Fruit fly (Drosophila melanogaster) whole organism, embryonic: ENCODE results near the gene Cpr30B.
A peak's percentile ranks its signal among the peaks of the same experiment; 100 is the strongest.

Experiments used
- Adf1 ChIP-seq: fragments of 200-800 bp; sonication (Bioruptor generic); IDR thresholded peaks from 2 replicates; pipeline ENCODE4 v1.3.6; 2022; ENCODE audit warnings: missing biosample characterization, missing genetic modification characterization
- Bdp1 ChIP-seq: fragments of 200-800 bp; sonication (Bioruptor generic); optimal IDR thresholded peaks from 3 replicates; lab custom pipeline; 2016; ENCODE audit warnings: missing biosample characterization, missing genetic modification characterization
- CG10209 ChIP-seq: fragments of 200-800 bp; sonication (Bioruptor generic); optimal IDR thresholded peaks from 3 replicates; lab custom pipeline; 2017; ENCODE audit warnings: missing biosample characterization, mild to moderate bottlenecking, missing genetic modification characterization, missing genetic modification reagents
- CG10321 ChIP-seq: fragments of 200-800 bp; sonication (Bioruptor generic); IDR thresholded peaks from 2 replicates; pipeline ENCODE4 v1.3.6; 2022; ENCODE audit warnings: missing biosample characterization, missing genetic modification characterization
- CG11247 ChIP-seq: fragments of 200-800 bp; sonication (Bioruptor generic); IDR thresholded peaks from 2 replicates; pipeline ENCODE4 v1.3.6; 2022; ENCODE audit warnings: missing biosample characterization, missing genetic modification characterization
- CG11398 ChIP-seq: fragments of 200-800 bp; sonication (Bioruptor generic); optimal IDR thresholded peaks from 2 replicates; lab custom pipeline; 2016; ENCODE audit warnings: missing biosample characterization, missing genetic modification characterization
- CG11723 ChIP-seq: fragments of 200-800 bp; sonication (Bioruptor generic); optimal IDR thresholded peaks from 2 replicates; lab custom pipeline; 2017; ENCODE audit warnings: missing biosample characterization, mild to moderate bottlenecking, missing genetic modification characterization
- CG12659 ChIP-seq: fragments of 200-800 bp; sonication (Bioruptor generic); optimal IDR thresholded peaks from 3 replicates; lab custom pipeline; 2017; ENCODE audit warnings: mild to moderate bottlenecking, missing biosample characterization, missing genetic modification reagents, missing genetic modification characterization
- CG12769 ChIP-seq: fragments of 200-800 bp; sonication (Bioruptor generic); optimal IDR thresholded peaks from 2 replicates; lab custom pipeline; 2019; ENCODE audit warnings: missing biosample characterization, mild to moderate bottlenecking, missing genetic modification characterization, moderate library complexity
- CG17385 ChIP-seq: fragments of 200-800 bp; sonication (Bioruptor generic); optimal IDR thresholded peaks from 3 replicates; lab custom pipeline; 2018; ENCODE audit warnings: missing biosample characterization, mild to moderate bottlenecking, missing genetic modification characterization
- CG17829 ChIP-seq: fragments of 200-800 bp; optimal IDR thresholded peaks from 2 replicates; lab custom pipeline; 2019; ENCODE audit warnings: missing biosample characterization, mild to moderate bottlenecking, missing genetic modification characterization, moderate library complexity
- CG18476 ChIP-seq: fragments of 200-800 bp; sonication (Bioruptor generic); optimal IDR thresholded peaks from 2 replicates; lab custom pipeline; 2016; ENCODE audit warnings: missing biosample characterization, mild to moderate bottlenecking, missing genetic modification characterization
- CG2116 ChIP-seq: fragments of 200-800 bp; sonication (Bioruptor generic); optimal IDR thresholded peaks from 3 replicates; lab custom pipeline; 2018; ENCODE audit warnings: missing biosample characterization, mild to moderate bottlenecking, missing genetic modification characterization
- CG32532 ChIP-seq: fragments of 200-800 bp; sonication (Bioruptor generic); IDR thresholded peaks from 2 replicates; pipeline ENCODE4 v1.3.6; 2022; ENCODE audit warnings: missing biosample characterization, missing genetic modification characterization
- CG32767 ChIP-seq: fragments of 200-800 bp; sonication (Bioruptor generic); IDR thresholded peaks from 2 replicates; pipeline ENCODE4 v1.3.6; 2022; ENCODE audit warnings: missing biosample characterization, missing genetic modification characterization
- CG33557 ChIP-seq: fragments of 200-800 bp; sonication (Bioruptor generic); optimal IDR thresholded peaks from 2 replicates; lab custom pipeline; 2019; ENCODE audit warnings: missing biosample characterization, mild to moderate bottlenecking, missing genetic modification characterization, moderate library complexity
- CG6689 ChIP-seq: fragments of 200-800 bp; sonication (Bioruptor generic); IDR thresholded peaks from 2 replicates; pipeline ENCODE4 v1.3.6; 2022; ENCODE audit warnings: missing biosample characterization, missing genetic modification characterization
- CG9609 ChIP-seq: fragments of 200-800 bp; sonication (Bioruptor generic); optimal IDR thresholded peaks from 3 replicates; lab custom pipeline; 2016; ENCODE audit warnings: missing biosample characterization, missing genetic modification characterization
- CrebB ChIP-seq: fragments of 200-800 bp; sonication (Bioruptor generic); optimal IDR thresholded peaks from 3 replicates; lab custom pipeline; 2018; ENCODE audit warnings: missing biosample characterization, mild to moderate bottlenecking, missing genetic modification characterization
- E2f1 ChIP-seq: fragments of 200-800 bp; sonication (Bioruptor generic); IDR thresholded peaks from 2 replicates; pipeline ENCODE4 v1.3.6; 2022; ENCODE audit warnings: missing biosample characterization, missing genetic modification characterization
- Ets97D ChIP-seq: fragments of 200-800 bp; sonication (Bioruptor generic); optimal IDR thresholded peaks from 3 replicates; lab custom pipeline; 2016; ENCODE audit warnings: missing biosample characterization, missing genetic modification characterization
- Fer2 ChIP-seq: fragments of 200-800 bp; sonication (Bioruptor generic); optimal IDR thresholded peaks from 2 replicates; lab custom pipeline; 2018; ENCODE audit warnings: missing biosample characterization, mild to moderate bottlenecking, missing genetic modification characterization, moderate library complexity
- GATAe ChIP-seq: fragments of 200-800 bp; sonication (Bioruptor generic); conservative IDR thresholded peaks from 2 replicates; pipeline ENCODE4 v1.3.6; 2022; ENCODE audit warnings: missing biosample characterization, missing genetic modification characterization
- H15 ChIP-seq: fragments of 200-800 bp; sonication (Bioruptor generic); IDR thresholded peaks from 3 replicates; pipeline ENCODE4 v1.3.6; 2022; ENCODE audit warnings: missing biosample characterization, missing genetic modification characterization
- Hmr ChIP-seq: fragments of 200-800 bp; sonication (Bioruptor generic); optimal IDR thresholded peaks from 3 replicates; lab custom pipeline; 2017; ENCODE audit warnings: mild to moderate bottlenecking, missing biosample characterization, missing genetic modification reagents, missing genetic modification characterization
- Hr78 ChIP-seq, 2 experiments: fragments of 200-800 bp in 1 of 2; fragments of >200 bp in 1 of 2; sonication (Bioruptor generic) in 1 of 2; optimal IDR thresholded peaks; 2 replicates each; lab custom pipeline; 2017 to 2019; ENCODE audit warnings: missing biosample characterization in 2 of 2, missing genetic modification characterization in 2 of 2, mild to moderate bottlenecking in 1 of 2, moderate library complexity in 1 of 2
- Myb ChIP-seq: fragments of 200-800 bp; sonication (Bioruptor generic); optimal IDR thresholded peaks from 2 replicates; lab custom pipeline; 2016; ENCODE audit warnings: missing biosample characterization, missing genetic modification characterization
- NK7.1 ChIP-seq: fragments of 200-800 bp; sonication (Bioruptor generic); optimal IDR thresholded peaks from 3 replicates; lab custom pipeline; 2016; ENCODE audit warnings: missing biosample characterization, missing genetic modification characterization
- Ssrp ChIP-seq: fragments of 200-800 bp; sonication (Bioruptor generic); optimal IDR thresholded peaks from 2 replicates; lab custom pipeline; 2018; ENCODE audit warnings: missing biosample characterization, mild to moderate bottlenecking, missing genetic modification characterization, moderate library complexity
- TFAM ChIP-seq: fragments of 200-800 bp; sonication (Bioruptor generic); optimal IDR thresholded peaks from 2 replicates; lab custom pipeline; 2017; ENCODE audit warnings: missing biosample characterization, missing genetic modification characterization, inconsistent platforms
- amos ChIP-seq: fragments of 200-800 bp; sonication (Bioruptor generic); IDR thresholded peaks from 2 replicates; pipeline ENCODE4 v1.3.6; 2022; ENCODE audit warnings: missing biosample characterization, missing genetic modification characterization; ENCODE audit not compliant: partially characterized antibody
- ara ChIP-seq: fragments of 200-800 bp; sonication (Bioruptor generic); IDR thresholded peaks from 2 replicates; pipeline ENCODE4 v1.3.6; 2022; ENCODE audit warnings: missing biosample characterization, missing genetic modification characterization
- ash1 ChIP-seq: fragments of 200-800 bp; sonication (Bioruptor generic); optimal IDR thresholded peaks from 2 replicates; lab custom pipeline; 2018; ENCODE audit warnings: missing biosample characterization, mild to moderate bottlenecking, missing genetic modification characterization
- bigmax ChIP-seq: fragments of 200-800 bp; sonication (Bioruptor generic); optimal IDR thresholded peaks from 2 replicates; lab custom pipeline; 2018; ENCODE audit warnings: missing biosample characterization, mild to moderate bottlenecking, missing genetic modification characterization
- br ChIP-seq: fragments of >200 bp; optimal IDR thresholded peaks from 2 replicates; lab custom pipeline; 2017
- crc ChIP-seq: fragments of 200-800 bp; sonication (Bioruptor generic); optimal IDR thresholded peaks from 2 replicates; lab custom pipeline; 2016; ENCODE audit warnings: missing biosample characterization, missing genetic modification characterization
- eve ChIP-seq, 2 experiments: fragments of >200 bp; optimal IDR thresholded peaks; 2 replicates each; lab custom pipeline; 2017; ENCODE audit warnings: missing biosample characterization in 2 of 2, missing genetic modification characterization in 2 of 2
- fd64A ChIP-seq: fragments of 200-800 bp; sonication (Bioruptor generic); optimal IDR thresholded peaks from 3 replicates; lab custom pipeline; 2018; ENCODE audit warnings: missing biosample characterization, mild to moderate bottlenecking, missing genetic modification characterization
- gro ChIP-seq: fragments of 200-800 bp; sonication (Bioruptor generic); optimal IDR thresholded peaks from 2 replicates; lab custom pipeline; 2016; ENCODE audit warnings: missing biosample characterization, missing genetic modification characterization
- gsb ChIP-seq: fragments of 200-800 bp; sonication (Bioruptor generic); IDR thresholded peaks from 2 replicates; pipeline ENCODE4 v1.3.6; 2022; ENCODE audit warnings: missing biosample characterization, missing genetic modification characterization
- kah ChIP-seq: fragments of 200-800 bp; sonication (Bioruptor generic); optimal IDR thresholded peaks from 2 replicates; lab custom pipeline; 2018; ENCODE audit warnings: missing biosample characterization, mild to moderate bottlenecking, missing genetic modification characterization
- kni ChIP-seq: fragments of 200-800 bp; sonication (Bioruptor generic); optimal IDR thresholded peaks from 3 replicates; lab custom pipeline; 2017; ENCODE audit warnings: mild to moderate bottlenecking, missing biosample characterization, missing genetic modification reagents, missing genetic modification characterization
- lov ChIP-seq, 2 experiments: fragments of 200-800 bp in 1 of 2; fragments of >200 bp in 1 of 2; sonication (Bioruptor generic) in 1 of 2; IDR thresholded peaks in 1 of 2; optimal IDR thresholded peaks in 1 of 2; 2 replicates in 1 of 2; 3 replicates in 1 of 2; pipeline versions ENCODE4 v1.3.6 to Lab custom; 2017 to 2022; ENCODE audit warnings: missing biosample characterization in 1 of 2, missing genetic modification characterization in 1 of 2
- mld ChIP-seq: fragments of 200-800 bp; sonication (Bioruptor generic); IDR thresholded peaks from 3 replicates; pipeline ENCODE4 v1.3.6; 2022; ENCODE audit warnings: missing biosample characterization, missing genetic modification characterization; ENCODE audit not compliant: partially characterized antibody
- run ChIP-seq: fragments of 200-800 bp; sonication (Bioruptor generic); optimal IDR thresholded peaks from 3 replicates; lab custom pipeline; 2018; ENCODE audit warnings: missing biosample characterization, mild to moderate bottlenecking, missing genetic modification characterization
- scrt ChIP-seq: fragments of 200-800 bp; sonication (Bioruptor generic); optimal IDR thresholded peaks from 2 replicates; lab custom pipeline; 2018; ENCODE audit warnings: missing biosample characterization, mild to moderate bottlenecking, missing genetic modification characterization, moderate library complexity
- slou ChIP-seq: fragments of 200-800 bp; sonication (Bioruptor generic); optimal IDR thresholded peaks from 3 replicates; lab custom pipeline; 2016; ENCODE audit warnings: missing biosample characterization, missing genetic modification characterization
- so ChIP-seq: fragments of 200-800 bp; sonication (Bioruptor generic); IDR thresholded peaks from 3 replicates; pipeline ENCODE4 v1.3.6; 2022; ENCODE audit warnings: missing biosample characterization, missing genetic modification characterization
- toy ChIP-seq: fragments of 200-800 bp; sonication (Bioruptor generic); IDR thresholded peaks from 2 replicates; pipeline ENCODE4 v1.3.6; 2022; ENCODE audit warnings: missing biosample characterization, missing genetic modification characterization
- unpg ChIP-seq: fragments of 200-800 bp; sonication (Bioruptor generic); optimal IDR thresholded peaks from 3 replicates; lab custom pipeline; 2018; ENCODE audit warnings: missing biosample characterization, mild to moderate bottlenecking, missing genetic modification characterization, moderate library complexity
- zfh2 ChIP-seq: fragments of 200-800 bp; sonication (Bioruptor generic); optimal IDR thresholded peaks from 2 replicates; lab custom pipeline; 2016; ENCODE audit warnings: missing biosample characterization, missing genetic modification characterization

Gene Cpr30B

dm6 chr2L:9564527-9564926 is 21.8 kb downstream of the Cpr30B start (continued):
- TF ChIP-seq unpg (GFP tag; lab: Kevin White, UChicago): peak; percentile 42
- no peak; the same call in 1 of the 2 replicates for TF ChIP-seq E2f1 (GFP tag; lab: Robert Waterston, UW)
- 0 out of 2 replicates have a peak, but pooled peaks have one; percentile 33 for TF ChIP-seq CG32767 (GFP tag; lab: Robert Waterston, UW)
- no peak for TF ChIP-seq CG18476 (GFP tag; lab: Kevin White, UChicago)
- no peak for TF ChIP-seq Myb
- TF ChIP-seq mld (GFP tag; lab: Robert Waterston, UW): no peak
- TF ChIP-seq NK7.1 (GFP tag; lab: Kevin White, UChicago): no peak
- TF ChIP-seq CG2116 (GFP tag; lab: Kevin White, UChicago): no peak
- TF ChIP-seq CG9609: no peak
- no peak for TF ChIP-seq bigmax (GFP tag; lab: Kevin White, UChicago)
- no peak for TF ChIP-seq toy (GFP tag; lab: Robert Waterston, UW)
- no peak for TF ChIP-seq ara (GFP tag; lab: Robert Waterston, UW)
- TF ChIP-seq GATAe (GFP tag; lab: Robert Waterston, UW): no peak
- 0 out of 3 replicates have a peak, but pooled peaks have one; percentile 29 for TF ChIP-seq so
- TF ChIP-seq slou (GFP tag; lab: Kevin White, UChicago): no peak
- no peak for TF ChIP-seq CG11247 (GFP tag; lab: Robert Waterston, UW)
- peak in 1 of 2 experiments; percentile 31 for TF ChIP-seq eve (GFP tag; optimal IDR thresholded peaks at IDR 0.05; lab: Kevin White, UChicago)
- TF ChIP-seq Adf1: no peak
- no peak for TF ChIP-seq br
- TF ChIP-seq ash1 (GFP tag; lab: Kevin White, UChicago): no peak
- peak; percentile 23 for TF ChIP-seq scrt (GFP tag; lab: Kevin White, UChicago)
- TF ChIP-seq Fer2 (tag; lab: Kevin White, UChicago): no peak
- no peak for TF ChIP-seq CG12769 (tag; lab: Kevin White, UChicago)
- no peak for TF ChIP-seq H15 (GFP tag; lab: Robert Waterston, UW)
- TF ChIP-seq gro: no peak
- no peak for TF ChIP-seq crc
- peak; percentile 51 for TF ChIP-seq Ssrp (tag; lab: Kevin White, UChicago)
- TF ChIP-seq lov (optimal IDR thresholded peaks at IDR 0.05; lab: Kevin White, UChicago): no peak
- no peak for TF ChIP-seq lov (GFP tag; IDR thresholded peaks at IDR 0.05; lab: Robert Waterston, UW)
- no peak for TF ChIP-seq Hr78 (GFP tag; optimal IDR thresholded peaks at IDR 0.05; lab: Kevin White, UChicago)
- 0 out of 2 replicates have a peak, but pooled peaks have one; percentile 11 for TF ChIP-seq CG6689 (GFP tag; lab: Robert Waterston, UW)
- TF ChIP-seq CG12659 (GFP tag; lab: Kevin White, UChicago): peak; percentile 31
- no peak for TF ChIP-seq Bdp1 (GFP tag; lab: Kevin White, UChicago)
- TF ChIP-seq CG17829 (tag; lab: Kevin White, UChicago): peak; percentile 29
- no peak for TF ChIP-seq CG33557
- TF ChIP-seq CG11723 (GFP tag; lab: Kevin White, UChicago): no peak
- TF ChIP-seq CG32532 (GFP tag; lab: Robert Waterston, UW): peak; percentile 28; the same call in 1 of the 2 replicates
- no peak for TF ChIP-seq CrebB (tag; lab: Kevin White, UChicago)
- TF ChIP-seq CG17385 (GFP tag; lab: Kevin White, UChicago): peak; percentile 40
- TF ChIP-seq amos (GFP tag; lab: Robert Waterston, UW): no peak
- TF ChIP-seq TFAM: no peak
- TF ChIP-seq CG10209: peak; percentile 45
- TF ChIP-seq gsb (GFP tag; lab: Robert Waterston, UW): no peak
- no peak for TF ChIP-seq fd64A (GFP tag; lab: Kevin White, UChicago)
- peak; percentile 63 for TF ChIP-seq Hmr (GFP tag; lab: Kevin White, UChicago)
- TF ChIP-seq run: no peak
- TF ChIP-seq kni (GFP tag; lab: Kevin White, UChicago): no peak
- TF ChIP-seq zfh2 (GFP tag; lab: Kevin White, UChicago): no peak
- TF ChIP-seq Ets97D (GFP tag; lab: Kevin White, UChicago): no peak
- no peak for TF ChIP-seq CG11398 (GFP tag; lab: Kevin White, UChicago)
- no peak for TF ChIP-seq kah
- no peak for TF ChIP-seq CG10321 (GFP tag; lab: Robert Waterston, UW)
